Fruit fly (Drosophila melanogaster) whole organism, wandering third instar larva: Measurements from ENCODE around the gene GMF.

ENCODE experiments used
- Abd-B ChIP-seq: fragments of >200 bp; optimal IDR thresholded peaks from 2 replicates; lab custom pipeline; 2017; ENCODE audit warnings: missing biosample characterization, missing genetic modification characterization
- CG32264 ChIP-seq: fragments of 200-800 bp; sonication (Bioruptor generic); optimal IDR thresholded peaks from 2 replicates; lab custom pipeline; 2016; ENCODE audit warnings: missing biosample characterization, missing genetic modification characterization
- CG9705 ChIP-seq: fragments of 200-800 bp; sonication (Bioruptor generic); optimal IDR thresholded peaks from 2 replicates; lab custom pipeline; 2018; ENCODE audit warnings: missing biosample characterization, mild to moderate bottlenecking, missing genetic modification characterization
- CrebA ChIP-seq: fragments of 200-800 bp; sonication (Bioruptor generic); optimal IDR thresholded peaks from 2 replicates; lab custom pipeline; 2016; ENCODE audit warnings: missing biosample characterization, mild to moderate bottlenecking, missing genetic modification characterization, borderline replicate concordance
- Dfd ChIP-seq: fragments of >200 bp; optimal IDR thresholded peaks from 2 replicates; lab custom pipeline; 2017; ENCODE audit warnings: missing biosample characterization, missing genetic modification characterization
- Dif ChIP-seq: fragments of 200-275, 200-300 bp; sonication (Bioruptor generic); optimal IDR thresholded peaks from 2 replicates; lab custom pipeline; 2018; ENCODE audit warnings: missing biosample characterization, missing genetic modification characterization; ENCODE audit not compliant: partially characterized antibody
- GATAd ChIP-seq: sonication (Bioruptor generic); optimal IDR thresholded peaks from 2 replicates; lab custom pipeline; 2016; ENCODE audit warnings: missing biosample characterization, missing genetic modification characterization
- HLH106 ChIP-seq: fragments of 200-800 bp; optimal IDR thresholded peaks from 3 replicates; lab custom pipeline; 2019; ENCODE audit warnings: missing biosample characterization, mild to moderate bottlenecking, missing genetic modification characterization, moderate library complexity
- Hnf4 ChIP-seq: fragments of 200-800 bp; sonication (Bioruptor generic); optimal IDR thresholded peaks from 2 replicates; lab custom pipeline; 2016; ENCODE audit warnings: missing biosample characterization, mild to moderate bottlenecking, missing genetic modification characterization
- Hr78 ChIP-seq: fragments of >200 bp; optimal IDR thresholded peaks from 2 replicates; lab custom pipeline; 2017; ENCODE audit warnings: missing biosample characterization, missing genetic modification characterization
- Hr83 ChIP-seq: fragments of 200-300 bp; sonication (Bioruptor generic); optimal IDR thresholded peaks from 2 replicates; lab custom pipeline; 2016; ENCODE audit warnings: missing biosample characterization, mild to moderate bottlenecking, missing genetic modification characterization, moderate library complexity; ENCODE audit not compliant: poor library complexity, severe bottlenecking
- Jra ChIP-seq: sonication (Bioruptor generic); optimal IDR thresholded peaks from 2 replicates; lab custom pipeline; 2016; ENCODE audit warnings: missing biosample characterization, missing genetic modification characterization
- Mio ChIP-seq: sonication (Bioruptor generic); optimal IDR thresholded peaks from 2 replicates; lab custom pipeline; 2016; ENCODE audit warnings: missing biosample characterization, missing genetic modification characterization
- Myc ChIP-seq: fragments of >200 bp; optimal IDR thresholded peaks from 2 replicates; lab custom pipeline; 2017
- N ChIP-seq: fragments of >200 bp; optimal IDR thresholded peaks from 2 replicates; lab custom pipeline; 2018; ENCODE audit warnings: missing biosample characterization, missing external identifiers, missing genetic modification characterization
- OdsH ChIP-seq: fragments of 200-800 bp; sonication (Bioruptor generic); optimal IDR thresholded peaks from 2 replicates; lab custom pipeline; 2016; ENCODE audit warnings: missing biosample characterization, mild to moderate bottlenecking, missing genetic modification characterization
- Rel ChIP-seq, 2 experiments: fragments of 200-800 bp; sonication (Bioruptor generic) in 1 of 2; optimal IDR thresholded peaks; 2 replicates in 1 of 2; 3 replicates in 1 of 2; lab custom pipeline; 2016 to 2019; ENCODE audit warnings: mild to moderate bottlenecking in 2 of 2, missing biosample characterization in 2 of 2, missing genetic modification characterization in 2 of 2, moderate library complexity in 1 of 2
- Sp1 ChIP-seq: fragments of 200-800 bp; sonication (Bioruptor generic); optimal IDR thresholded peaks from 3 replicates; lab custom pipeline; 2019; ENCODE audit warnings: missing biosample characterization, mild to moderate bottlenecking, missing genetic modification characterization, moderate library complexity
- Vsx2 ChIP-seq: fragments of 200-300, 225-300 bp; sonication (Bioruptor generic); optimal IDR thresholded peaks from 2 replicates; lab custom pipeline; 2018; ENCODE audit warnings: missing biosample characterization, missing genetic modification characterization; ENCODE audit not compliant: partially characterized antibody
- br ChIP-seq: fragments of 200-800 bp; sonication (Bioruptor generic); optimal IDR thresholded peaks from 2 replicates; lab custom pipeline; 2016; ENCODE audit warnings: missing biosample characterization, missing genetic modification characterization
- brk ChIP-seq: fragments of 200-800 bp; sonication (Bioruptor generic); optimal IDR thresholded peaks from 2 replicates; lab custom pipeline; 2016; ENCODE audit warnings: missing biosample characterization, mild to moderate bottlenecking, missing genetic modification characterization
- dl ChIP-seq, 2 experiments: fragments of 175-275, 200-275 bp in 1 of 2; fragments of 200-275 bp in 1 of 2; sonication (Bioruptor generic); optimal IDR thresholded peaks; lab custom pipeline; 2018; ENCODE audit warnings: mild to moderate bottlenecking in 2 of 2, missing biosample characterization in 2 of 2, missing genetic modification characterization in 2 of 2, moderate library complexity in 2 of 2; ENCODE audit not compliant: partially characterized antibody in 2 of 2, insufficient read depth in 1 of 2
- dmrt93B ChIP-seq: fragments of 200-800 bp; sonication (Bioruptor generic); optimal IDR thresholded peaks from 2 replicates; lab custom pipeline; 2018; ENCODE audit warnings: missing biosample characterization, mild to moderate bottlenecking, missing genetic modification characterization
- dsf ChIP-seq: sonication (Bioruptor generic); optimal IDR thresholded peaks from 2 replicates; lab custom pipeline; 2016; ENCODE audit warnings: missing biosample characterization, missing genetic modification characterization, borderline replicate concordance
- ey ChIP-seq: fragments of 200-800 bp; sonication (Bioruptor generic); optimal IDR thresholded peaks from 2 replicates; lab custom pipeline; 2016; ENCODE audit warnings: missing biosample characterization, missing genetic modification characterization
- foxo ChIP-seq, 2 experiments: fragments of 200-800 bp; sonication (Bioruptor generic); optimal IDR thresholded peaks; 2 replicates in 1 of 2; 3 replicates in 1 of 2; lab custom pipeline; 2016 to 2017; ENCODE audit warnings: missing biosample characterization in 2 of 2, missing genetic modification characterization in 2 of 2
- fru ChIP-seq: fragments of 200-800 bp; sonication (Bioruptor generic); optimal IDR thresholded peaks from 3 replicates; lab custom pipeline; 2016; ENCODE audit warnings: missing biosample characterization, mild to moderate bottlenecking, missing genetic modification characterization
- h ChIP-seq: fragments of 200-800 bp; sonication (Bioruptor generic); optimal IDR thresholded peaks from 3 replicates; lab custom pipeline; 2016; ENCODE audit warnings: missing biosample characterization, mild to moderate bottlenecking, missing genetic modification characterization
- jim ChIP-seq: fragments of 175-275, 200-325 bp; sonication (Bioruptor generic); optimal IDR thresholded peaks from 2 replicates; lab custom pipeline; 2016; ENCODE audit warnings: missing biosample characterization, mild to moderate bottlenecking, missing genetic modification characterization
- lola ChIP-seq: fragments of >200 bp; optimal IDR thresholded peaks from 2 replicates; lab custom pipeline; 2017; ENCODE audit warnings: missing biosample characterization, missing genetic modification characterization
- pan ChIP-seq: fragments of >200 bp; optimal IDR thresholded peaks from 2 replicates; lab custom pipeline; 2017
- psq ChIP-seq: fragments of 200-800 bp; sonication (Bioruptor generic); optimal IDR thresholded peaks from 3 replicates; lab custom pipeline; 2017; ENCODE audit warnings: missing biosample characterization, mild to moderate bottlenecking, missing genetic modification characterization, moderate library complexity
- rgr ChIP-seq: fragments of 200-800 bp; sonication (Bioruptor generic); optimal IDR thresholded peaks from 3 replicates; lab custom pipeline; 2016; ENCODE audit warnings: missing biosample characterization, mild to moderate bottlenecking, missing genetic modification characterization
- sage ChIP-seq: fragments of 200-800 bp; sonication (Bioruptor generic); optimal IDR thresholded peaks from 2 replicates; lab custom pipeline; 2016; ENCODE audit warnings: missing biosample characterization, mild to moderate bottlenecking, missing genetic modification characterization
- sv ChIP-seq: fragments of 200-800 bp; sonication (Bioruptor generic); optimal IDR thresholded peaks from 3 replicates; lab custom pipeline; 2016; ENCODE audit warnings: missing biosample characterization, missing genetic modification characterization
- tai ChIP-seq: sonication (Bioruptor generic); optimal IDR thresholded peaks from 2 replicates; lab custom pipeline; 2016; ENCODE audit warnings: missing biosample characterization, missing genetic modification characterization
- usp ChIP-seq: fragments of >200 bp; optimal IDR thresholded peaks from 2 replicates; lab custom pipeline; 2017; ENCODE audit warnings: missing biosample characterization, missing genetic modification characterization
- woc ChIP-seq: sonication (Bioruptor generic); optimal IDR thresholded peaks from 2 replicates; lab custom pipeline; 2016; ENCODE audit warnings: missing biosample characterization, mild to moderate bottlenecking, missing genetic modification characterization

GMF gene

DNA sequence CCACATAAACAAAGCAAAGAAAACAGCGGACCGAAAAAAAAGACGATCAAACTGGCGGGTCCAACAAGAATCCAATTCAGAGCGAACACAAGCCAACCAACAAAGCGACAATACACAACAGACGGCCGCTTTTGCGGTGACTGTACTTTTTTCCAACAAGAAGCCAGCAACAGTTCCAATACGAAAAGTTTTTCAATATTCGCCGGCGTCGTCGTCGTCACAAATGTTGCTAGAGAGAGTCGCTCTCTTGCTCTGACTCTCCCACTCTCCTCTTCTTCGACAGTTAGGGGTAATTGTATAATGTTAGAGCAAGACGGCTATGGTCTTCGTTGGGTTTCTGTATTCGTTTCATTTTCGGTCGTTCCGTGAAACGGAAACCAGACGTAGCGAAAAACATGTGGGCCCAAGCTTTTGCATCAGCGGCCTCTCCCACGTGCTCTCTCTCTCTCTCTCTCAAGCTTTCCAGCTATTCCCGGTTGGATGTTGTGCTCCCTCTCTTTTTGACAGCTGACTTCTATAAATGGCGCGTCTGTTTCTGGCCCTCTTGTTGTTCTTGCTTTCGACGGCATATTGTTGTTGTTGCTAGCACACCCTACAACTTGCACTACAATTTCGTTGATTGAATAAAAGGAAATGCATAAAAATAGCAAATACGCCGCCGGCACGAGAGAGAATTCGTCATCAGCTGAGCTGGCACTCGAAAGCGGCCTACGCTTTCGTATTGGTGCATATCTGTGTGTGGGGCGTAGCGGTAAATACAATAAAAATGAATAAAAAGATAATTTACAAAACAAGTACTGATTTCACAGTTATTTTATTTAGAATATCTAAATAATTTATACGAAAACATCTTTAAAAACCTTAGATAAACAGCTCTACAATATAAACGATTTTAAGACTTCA, 33.3 kb downstream of the GMF start:
- TF ChIP-seq GATAd (GFP tag; lab: Kevin White, UChicago) (no peak), br (GFP tag; lab: Kevin White, UChicago) (peak; percentile 89), Vsx2 (GFP tag; lab: Kevin White, UChicago) (peak; percentile 79), rgr (GFP tag; lab: Kevin White, UChicago) (peak; percentile 89), CrebA (GFP tag; lab: Kevin White, UChicago) (no peak), OdsH (GFP tag; lab: Kevin White, UChicago) (peak; percentile 78), fru (peak; percentile 65), usp (GFP tag; lab: Kevin White, UChicago) (no peak), Hr78 (GFP tag; lab: Kevin White, UChicago) (no peak), pan (lab: Kevin White, UChicago) (no peak), Abd-B (GFP tag; lab: Kevin White, UChicago) (no peak), Dif (GFP tag; lab: Kevin White, UChicago) (peak; percentile 92), N (GFP tag; lab: Kevin White, UChicago) (no peak), Rel (GFP tag; optimal IDR thresholded peaks at IDR 0.05; lab: Kevin White, UChicago) (peak; percentile 23), Rel (tag; optimal IDR thresholded peaks at IDR 0.05; lab: Kevin White, UChicago) (peak; percentile 76), sage (peak; percentile 76), Mio (GFP tag; lab: Kevin White, UChicago) (no peak), sv (GFP tag; lab: Kevin White, UChicago) (no peak), dsf (GFP tag; lab: Kevin White, UChicago) (no peak), brk (peak; percentile 70), CG9705 (peak; percentile 74), Myc (lab: Kevin White, UChicago) (peak; percentile 85), HLH106 (peak; percentile 62), woc (GFP tag; lab: Kevin White, UChicago) (peak; percentile 9), tai (GFP tag; lab: Kevin White, UChicago) (no peak), foxo (GFP tag; optimal IDR thresholded peaks at IDR 0.05; lab: Kevin White, UChicago) (peak in 1 of 2 experiments; percentile 44), Dfd (GFP tag; lab: Kevin White, UChicago) (no peak), dmrt93B (GFP tag; lab: Kevin White, UChicago) (peak; percentile 59), Hr83 (GFP tag; lab: Kevin White, UChicago) (peak; percentile 78), h (GFP tag; lab: Kevin White, UChicago) (peak; percentile 87), dl (GFP tag; optimal IDR thresholded peaks at IDR 0.05; lab: Kevin White, UChicago; ENCODE audit: insufficient read depth in 1 of 2, partially characterized antibody in 2 of 2) (peak; percentile 77 to 91), Sp1 (GFP tag; lab: Kevin White, UChicago) (peak; percentile 89), CG32264 (GFP tag; lab: Kevin White, UChicago) (peak; percentile 70), Jra (no peak), Hnf4 (GFP tag; lab: Kevin White, UChicago) (peak; percentile 41), lola (GFP tag; lab: Kevin White, UChicago) (no peak), psq (GFP tag; lab: Kevin White, UChicago) (peak; percentile 63), jim (no peak), ey (GFP tag; lab: Kevin White, UChicago) (peak; percentile 26)

DNA sequence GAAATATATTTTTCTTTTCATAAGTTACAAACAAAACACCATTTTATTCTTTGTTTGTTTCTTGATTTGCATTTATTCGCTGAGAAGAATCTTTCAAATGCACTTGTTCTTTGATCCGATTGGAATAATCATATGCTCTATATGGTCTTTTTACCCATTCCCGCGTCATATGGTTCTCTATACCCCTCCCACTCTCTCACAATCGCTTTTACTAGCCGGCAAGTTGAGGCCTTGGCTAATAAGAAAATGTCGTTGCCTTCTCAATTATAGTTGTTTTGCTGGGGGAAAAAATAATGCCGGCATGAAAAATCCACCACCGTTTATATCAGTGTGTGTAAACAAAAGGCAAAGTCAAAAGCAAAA, 33.9 kb downstream of the GMF start:
- TF ChIP-seq Jra: no peak
- TF ChIP-seq sv (GFP tag; lab: Kevin White, UChicago): no peak
- no peak for TF ChIP-seq dsf (GFP tag; lab: Kevin White, UChicago)
- no peak for TF ChIP-seq Hr83 (GFP tag; lab: Kevin White, UChicago)
- TF ChIP-seq foxo (GFP tag; optimal IDR thresholded peaks at IDR 0.05; lab: Kevin White, UChicago): no peak
- TF ChIP-seq Dfd (GFP tag; lab: Kevin White, UChicago): no peak
- TF ChIP-seq br (GFP tag; lab: Kevin White, UChicago): no peak
- no peak for TF ChIP-seq fru
- no peak for TF ChIP-seq N (GFP tag; lab: Kevin White, UChicago)
- no peak for TF ChIP-seq Sp1 (GFP tag; lab: Kevin White, UChicago)
- TF ChIP-seq Vsx2 (GFP tag; lab: Kevin White, UChicago): no peak
- TF ChIP-seq, all 38 proteins: peak for 0
